Fruit fly (Drosophila melanogaster) S2 (cell line): Measurements from ENCODE around the gene CG43052.

Experiments
- CG8478 ChIP-seq: fragments of >200 bp; optimal IDR thresholded peaks from 2 replicates; lab custom pipeline; 2018
- CTCF ChIP-seq, 2 experiments: fragments of >200 bp; optimal IDR thresholded peaks; 2 replicates each; lab custom pipeline; 2018

Gene CG43052

dm6 chr2L:14374024-14374423 lies 22.1 kb downstream of the CG43052 start:
- TF ChIP-seq CTCF (optimal IDR thresholded peaks at IDR 0.05; lab: Kevin White, UChicago) (no peak), CG8478 (lab: Kevin White, UChicago) (no peak)

- no peak for TF ChIP-seq CTCF (optimal IDR thresholded peaks at IDR 0.05; lab: Kevin White, UChicago)
- TF ChIP-seq CG8478 (lab: Kevin White, UChicago), result no peak
Observed at dm6 chr2L:14376484-14377254, 24.8 kb downstream of the CG43052 start.

- TF ChIP-seq CG8478 (lab: Kevin White, UChicago) (no peak), CTCF (optimal IDR thresholded peaks at IDR 0.05; lab: Kevin White, UChicago) (no peak)
Observed at dm6 chr2L:14381072-14381471, 29.2 kb downstream of the CG43052 start, which contains the start of gene ppk. Gene ppk, minus strand, starts transcription at chr2L:14381172.

- no peak for TF ChIP-seq CTCF (optimal IDR thresholded peaks at IDR 0.05; lab: Kevin White, UChicago)
- no peak for TF ChIP-seq CG8478 (lab: Kevin White, UChicago)
Observed at dm6 chr2L:14381881-14382280, 30.0 kb downstream of the CG43052 start.

- no peak for TF ChIP-seq CG8478 (lab: Kevin White, UChicago)
Observed at dm6 chr2L:14386522-14386921, 34.6 kb downstream of the CG43052 start.

- TF ChIP-seq CG8478 (lab: Kevin White, UChicago), result no peak
- no peak for TF ChIP-seq CTCF (optimal IDR thresholded peaks at IDR 0.05; lab: Kevin White, UChicago)
Observed at dm6 chr2L:14388448-14388847, 36.6 kb downstream of the CG43052 start.

dm6 chr2L:14393527-14393926 lies 41.6 kb downstream of the CG43052 start:
- TF ChIP-seq CG8478 (lab: Kevin White, UChicago) (no peak), CTCF (optimal IDR thresholded peaks at IDR 0.05; lab: Kevin White, UChicago) (no peak)

- TF ChIP-seq CTCF (optimal IDR thresholded peaks at IDR 0.05; lab: Kevin White, UChicago), result no peak
- no peak for TF ChIP-seq CG8478 (lab: Kevin White, UChicago)
Observed at dm6 chr2L:14394298-14395064, 42.6 kb downstream of the CG43052 start.

- TF ChIP-seq CTCF (optimal IDR thresholded peaks at IDR 0.05; lab: Kevin White, UChicago) (no peak), CG8478 (lab: Kevin White, UChicago) (no peak)
Observed at dm6 chr2L:14395065-14395439, 43.2 kb downstream of the CG43052 start.

- TF ChIP-seq CG8478 (lab: Kevin White, UChicago) (no peak), CTCF (optimal IDR thresholded peaks at IDR 0.05; lab: Kevin White, UChicago) (no peak)
Observed at dm6 chr2L:14396263-14396662, 44.4 kb downstream of the CG43052 start.

- TF ChIP-seq CTCF (optimal IDR thresholded peaks at IDR 0.05; lab: Kevin White, UChicago) (no peak), CG8478 (lab: Kevin White, UChicago) (no peak)
Observed at dm6 chr2L:14397067-14397598, 45.3 kb downstream of the CG43052 start.

- TF ChIP-seq CTCF (optimal IDR thresholded peaks at IDR 0.05; lab: Kevin White, UChicago), result no peak
- no peak for TF ChIP-seq CG8478 (lab: Kevin White, UChicago)
Observed at dm6 chr2L:14397948-14398347, 46.1 kb downstream of the CG43052 start.

- no peak for TF ChIP-seq CTCF (optimal IDR thresholded peaks at IDR 0.05; lab: Kevin White, UChicago)
- no peak for TF ChIP-seq CG8478 (lab: Kevin White, UChicago)
Observed at dm6 chr2L:14398562-14398961, 46.7 kb downstream of the CG43052 start.

dm6 chr2L:14399326-14399725 lies 47.4 kb downstream of the CG43052 start:
- TF ChIP-seq CG8478 (lab: Kevin White, UChicago) (no peak), CTCF (optimal IDR thresholded peaks at IDR 0.05; lab: Kevin White, UChicago) (no peak)

dm6 chr2L:14400676-14401075 lies 48.8 kb downstream of the CG43052 start:
- TF ChIP-seq CG8478 (lab: Kevin White, UChicago) (no peak), CTCF (optimal IDR thresholded peaks at IDR 0.05; lab: Kevin White, UChicago) (no peak)
